Worm (Caenorhabditis elegans) whole organism, early embryonic: ENCODE results near the gene H14A12.5.

Experiments
- F13C5.2 ChIP-seq: sonication (generic microtip); optimal IDR thresholded peaks from 2 replicates; lab custom pipeline; 2017; ENCODE audit warnings: mild to moderate bottlenecking, missing genetic modification characterization, inconsistent platforms, missing compliant biosample characterization
- aly-1 ChIP-seq: sonication (generic microtip); optimal IDR thresholded peaks from 2 replicates; lab custom pipeline; 2016; ENCODE audit warnings: missing genetic modification characterization, missing compliant biosample characterization
- ama-1 ChIP-seq: fragments of 150-350 bp; optimal IDR thresholded peaks from 2 replicates; lab custom pipeline; 2014
- ceh-13 ChIP-seq: fragments of 200-800 bp; sonication (Bioruptor generic); optimal IDR thresholded peaks from 2 replicates; lab custom pipeline; 2018; ENCODE audit warnings: mild to moderate bottlenecking, missing genetic modification characterization, missing compliant biosample characterization
- flt-1 ChIP-seq: fragments of 200-800 bp; sonication (Bioruptor generic); IDR thresholded peaks from 2 replicates; pipeline ENCODE4 v1.3.6; 2022; ENCODE audit warnings: missing genetic modification characterization, missing compliant biosample characterization
- hnd-1 ChIP-seq: sonication (generic microtip); optimal IDR thresholded peaks from 2 replicates; lab custom pipeline; 2016; ENCODE audit warnings: missing genetic modification characterization, missing compliant biosample characterization
- tbx-37 ChIP-seq: fragments of 200-800 bp; sonication (Bioruptor generic); conservative IDR thresholded peaks from 2 replicates; pipeline ENCODE4 v1.3.6; 2022; ENCODE audit warnings: missing genetic modification reagents, missing genetic modification characterization, missing compliant biosample characterization

- no peak for TF ChIP-seq aly-1
- no peak for TF ChIP-seq F13C5.2 (tag; lab: Kevin White, UChicago)
- no peak for TF ChIP-seq hnd-1 (tag; lab: Kevin White, UChicago)
- no peak for TF ChIP-seq flt-1 (GFP tag; lab: Robert Waterston, UW)
- TF ChIP-seq ama-1 (lab: Kevin White, UChicago) = no peak
- TF ChIP-seq tbx-37 (GFP tag; lab: Robert Waterston, UW) = no peak
- no peak for TF ChIP-seq ceh-13 (GFP tag; lab: Kevin White, UChicago)
These were observed 23.1 kb upstream of the H14A12.5 start for ce11 chrIII:7491931-7492330.
